Worm (Caenorhabditis elegans) whole organism, midembryonic: ENCODE measurements around the gene F57C7.4.

ENCODE experiments used
- T22C8.4 ChIP-seq: fragments of 200-800 bp; sonication (Bioruptor generic); IDR thresholded peaks from 2 replicates; pipeline ENCODE4 v1.3.6; 2022; ENCODE audit warnings: missing genetic modification characterization, missing compliant biosample characterization
- cog-1 ChIP-seq: sonication (generic microtip); optimal IDR thresholded peaks from 2 replicates; lab custom pipeline; 2016; ENCODE audit warnings: missing genetic modification characterization, missing compliant biosample characterization
- flt-1 ChIP-seq: fragments of 200-800 bp; sonication (Bioruptor generic); IDR thresholded peaks from 2 replicates; pipeline ENCODE4 v1.3.6; 2022; ENCODE audit warnings: missing genetic modification characterization, missing compliant biosample characterization
- klf-2 ChIP-seq: fragments of 200-800 bp; sonication (Bioruptor generic); conservative IDR thresholded peaks from 2 replicates; pipeline ENCODE4 v1.3.6; 2022; ENCODE audit warnings: missing genetic modification reagents, missing genetic modification characterization, missing compliant biosample characterization
- med-1 ChIP-seq: sonication (generic microtip); optimal IDR thresholded peaks from 2 replicates; lab custom pipeline; 2017; ENCODE audit warnings: missing genetic modification characterization, mild to moderate bottlenecking, missing compliant biosample characterization, antibody characterized with exemption, missing genetic modification reagents; ENCODE audit not compliant: insufficient read depth
- ref-1 ChIP-seq: fragments of 200-800 bp; sonication (Bioruptor generic); conservative IDR thresholded peaks from 2 replicates; pipeline ENCODE4 v1.3.6; 2022; ENCODE audit warnings: missing genetic modification reagents, missing genetic modification characterization, missing compliant biosample characterization
- tab-1 ChIP-seq: fragments of 200-800 bp; sonication (Bioruptor generic); IDR thresholded peaks from 2 replicates; pipeline ENCODE4 v1.3.6; 2022; ENCODE audit warnings: missing genetic modification characterization, missing compliant biosample characterization
- ztf-23 ChIP-seq: fragments of 200-800 bp; sonication (Bioruptor generic); IDR thresholded peaks from 2 replicates; pipeline ENCODE4 v1.3.6; 2022; ENCODE audit warnings: missing genetic modification reagents, missing genetic modification characterization, missing compliant biosample characterization
- ztf-29 ChIP-seq: fragments of 200-800 bp; sonication (Bioruptor generic); IDR thresholded peaks from 2 replicates; pipeline ENCODE4 v1.3.6; 2022; ENCODE audit warnings: missing genetic modification reagents, missing genetic modification characterization, missing compliant biosample characterization

F57C7.4 gene

DNA sequence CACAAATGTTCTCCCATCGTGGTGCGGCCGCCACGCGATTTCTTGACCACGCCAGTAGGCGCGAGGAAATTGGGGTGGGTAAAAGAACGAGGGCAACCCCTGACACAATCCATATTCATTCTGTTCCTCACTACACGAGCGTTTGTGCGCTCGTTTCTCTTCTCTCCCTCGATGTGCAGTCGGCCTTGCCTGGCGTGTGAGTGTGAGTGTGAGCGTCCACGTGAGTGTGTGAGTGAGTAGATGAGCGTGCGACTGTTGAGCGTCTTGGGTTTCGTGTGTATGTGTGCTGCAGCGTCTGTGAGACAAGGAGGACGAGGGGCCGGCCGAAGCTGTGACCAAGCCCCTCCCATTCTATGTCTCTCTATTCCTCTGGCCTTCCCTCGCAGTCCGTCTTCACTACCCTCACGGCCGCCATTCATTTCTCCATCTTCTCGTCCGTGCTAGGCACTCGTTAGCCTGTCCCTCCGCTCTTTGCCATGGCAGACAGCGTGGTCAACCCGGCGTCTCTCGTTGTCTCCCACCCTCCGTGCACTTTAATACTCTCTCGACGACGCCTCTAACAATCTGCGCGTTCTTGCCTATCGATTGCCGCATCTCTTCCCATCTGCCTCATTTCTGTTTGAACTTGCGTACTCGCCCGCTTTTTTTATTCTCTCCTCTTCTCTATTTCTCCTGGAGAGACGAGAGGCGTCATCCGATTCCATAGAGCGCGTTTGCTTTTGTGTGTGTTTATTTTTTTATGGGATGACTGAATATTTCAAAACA is 20.8 kb downstream of the F57C7.4 start:
- TF ChIP-seq med-1 (GFP tag; lab: Kevin White, UChicago): peak; percentile 11
- no peak for TF ChIP-seq klf-2 (GFP tag; lab: Robert Waterston, UW)
- TF ChIP-seq flt-1 (GFP tag; lab: Robert Waterston, UW): no peak
- peak; percentile 92 for TF ChIP-seq ztf-29 (GFP tag; lab: Robert Waterston, UW)
- peak; percentile 56 for TF ChIP-seq ztf-23
- TF ChIP-seq cog-1 (tag; lab: Kevin White, UChicago): peak; percentile 93
- peak; percentile 41; the same call in 1 of the 2 replicates for TF ChIP-seq ref-1 (GFP tag; lab: Robert Waterston, UW)
- peak; percentile 67; the same call in 1 of the 2 replicates for TF ChIP-seq tab-1 (GFP tag; lab: Robert Waterston, UW)
- TF ChIP-seq T22C8.4: peak; percentile 97

DNA sequence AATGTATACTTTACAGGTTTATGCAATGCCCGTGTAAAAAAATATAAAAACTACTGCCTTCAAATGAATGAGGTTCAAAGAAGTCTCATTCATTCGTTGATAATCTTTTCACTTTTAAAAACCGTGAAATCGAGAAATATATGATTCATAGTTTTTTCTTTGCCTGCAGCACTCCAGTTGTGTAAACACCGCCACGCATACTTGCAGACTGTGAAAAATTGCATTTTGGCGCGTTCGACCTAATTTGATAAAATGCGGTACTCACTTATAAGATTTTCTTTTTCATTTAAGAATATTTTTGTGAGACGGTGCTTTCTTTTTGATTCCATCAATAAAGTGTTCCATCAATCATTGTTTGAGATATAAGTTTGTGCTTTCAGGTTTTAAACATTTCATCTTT is 22.6 kb downstream of the F57C7.4 start:
- TF ChIP-seq ztf-23: no peak
- TF ChIP-seq tab-1 (GFP tag; lab: Robert Waterston, UW): no peak
- TF ChIP-seq ztf-29 (GFP tag; lab: Robert Waterston, UW): no peak
- TF ChIP-seq klf-2 (GFP tag; lab: Robert Waterston, UW): no peak
- TF ChIP-seq flt-1 (GFP tag; lab: Robert Waterston, UW): no peak
- no peak for TF ChIP-seq ref-1 (GFP tag; lab: Robert Waterston, UW)
- no peak for TF ChIP-seq cog-1 (tag; lab: Kevin White, UChicago)
- no peak for TF ChIP-seq med-1 (GFP tag; lab: Kevin White, UChicago)
- no peak for TF ChIP-seq T22C8.4

DNA sequence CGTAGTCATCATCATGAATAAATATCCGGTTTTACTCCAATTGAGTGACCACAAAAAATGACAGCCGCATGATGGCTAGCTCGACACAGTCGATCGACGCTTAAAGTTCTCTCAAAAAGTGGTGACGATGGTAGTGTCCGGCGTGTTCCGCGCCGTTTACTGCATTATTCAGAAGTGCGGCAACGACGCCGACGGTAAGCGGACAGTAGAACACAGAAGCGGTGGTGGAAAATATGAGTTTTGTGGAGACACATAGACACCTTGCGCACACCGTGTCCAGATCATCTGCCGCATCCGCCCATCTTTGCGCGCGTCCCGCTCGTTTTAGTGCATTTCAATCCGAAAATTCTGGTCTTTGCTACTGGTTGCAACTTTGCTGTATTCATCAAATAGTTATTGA is 30.2 kb downstream of the F57C7.4 start, which contains the start of gene F59F5.7:
Gene F59F5.7, plus strand, starts transcription at position 301 of the 400 bp plus-strand sequence.
- no peak for TF ChIP-seq tab-1 (GFP tag; lab: Robert Waterston, UW)
- no peak for TF ChIP-seq ref-1 (GFP tag; lab: Robert Waterston, UW)
- no peak for TF ChIP-seq med-1 (GFP tag; lab: Kevin White, UChicago)
- no peak for TF ChIP-seq cog-1 (tag; lab: Kevin White, UChicago)
- no peak for TF ChIP-seq ztf-23
- no peak for TF ChIP-seq T22C8.4

DNA sequence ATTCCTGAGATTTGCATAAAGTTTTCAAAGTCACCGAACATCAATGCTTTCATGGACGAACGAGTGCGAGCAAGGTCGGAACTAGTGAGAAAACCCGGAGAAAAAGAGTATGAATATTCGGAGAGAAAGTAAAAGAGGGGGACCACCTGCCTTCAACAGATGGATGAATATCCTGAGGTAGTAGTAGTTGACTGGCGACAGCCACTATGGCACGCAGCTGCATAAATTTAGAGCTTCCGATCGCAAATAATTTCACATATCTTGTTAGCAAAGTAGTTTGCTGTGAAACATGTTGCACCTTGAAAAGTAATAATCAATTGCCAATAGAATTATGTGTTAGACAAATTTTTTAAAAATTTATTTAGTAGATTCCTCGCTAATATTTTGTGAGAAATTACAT is 32.6 kb downstream of the F57C7.4 start:
- TF ChIP-seq med-1 (GFP tag; lab: Kevin White, UChicago): no peak
- TF ChIP-seq flt-1 (GFP tag; lab: Robert Waterston, UW): no peak

DNA sequence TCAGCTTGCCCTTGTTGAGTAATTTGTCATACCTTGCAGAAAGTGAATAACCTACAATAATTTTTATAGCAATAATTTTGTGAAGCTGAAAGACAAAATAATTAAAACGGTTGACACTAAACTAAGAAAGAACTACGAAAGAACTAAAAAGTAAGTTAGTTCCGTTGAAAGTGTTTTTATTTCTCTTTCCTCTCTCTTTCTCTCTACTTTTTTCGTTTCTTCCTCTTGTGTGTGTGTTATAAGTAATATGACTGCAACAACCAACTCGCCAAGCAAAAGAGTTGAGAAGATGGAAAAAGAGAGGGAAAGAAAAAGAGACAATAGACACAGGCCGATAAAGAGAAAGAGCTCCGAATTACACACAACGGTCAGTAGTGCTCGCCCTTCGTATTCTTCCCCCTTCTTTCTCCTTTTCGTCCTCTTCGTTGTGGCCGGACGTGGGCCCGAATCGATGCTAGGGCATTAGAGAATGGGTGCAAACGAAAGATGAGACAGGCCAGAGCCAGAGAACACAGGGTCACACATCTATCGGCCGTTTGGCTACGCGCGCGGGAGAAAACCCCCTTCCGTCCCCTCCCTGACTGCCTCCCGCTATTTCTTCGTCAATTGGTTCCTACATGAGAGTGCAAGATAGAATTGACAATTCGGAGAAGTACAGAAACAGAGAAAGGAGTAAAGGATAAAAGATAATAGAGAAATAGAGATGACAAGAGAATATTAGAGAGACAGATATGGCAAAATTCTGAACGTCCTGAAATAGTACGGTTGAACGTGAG is 34.0 kb downstream of the F57C7.4 start, which contains the start of gene syd-2:
Gene syd-2, minus strand, starts transcription at position 51 of the 776 bp plus-strand sequence.
- peak; percentile 26; the same call in 1 of the 2 replicates for TF ChIP-seq tab-1 (GFP tag; lab: Robert Waterston, UW)
- TF ChIP-seq ztf-23: peak; percentile 79
- TF ChIP-seq flt-1 (GFP tag; lab: Robert Waterston, UW): peak; percentile 69
- peak; percentile 65 for TF ChIP-seq T22C8.4
- no peak for TF ChIP-seq ztf-29 (GFP tag; lab: Robert Waterston, UW)
- peak; percentile 85 for TF ChIP-seq cog-1 (tag; lab: Kevin White, UChicago)
- TF ChIP-seq ref-1 (GFP tag; lab: Robert Waterston, UW): no peak
- TF ChIP-seq med-1 (GFP tag; lab: Kevin White, UChicago): no peak
- no peak for TF ChIP-seq klf-2 (GFP tag; lab: Robert Waterston, UW)

DNA sequence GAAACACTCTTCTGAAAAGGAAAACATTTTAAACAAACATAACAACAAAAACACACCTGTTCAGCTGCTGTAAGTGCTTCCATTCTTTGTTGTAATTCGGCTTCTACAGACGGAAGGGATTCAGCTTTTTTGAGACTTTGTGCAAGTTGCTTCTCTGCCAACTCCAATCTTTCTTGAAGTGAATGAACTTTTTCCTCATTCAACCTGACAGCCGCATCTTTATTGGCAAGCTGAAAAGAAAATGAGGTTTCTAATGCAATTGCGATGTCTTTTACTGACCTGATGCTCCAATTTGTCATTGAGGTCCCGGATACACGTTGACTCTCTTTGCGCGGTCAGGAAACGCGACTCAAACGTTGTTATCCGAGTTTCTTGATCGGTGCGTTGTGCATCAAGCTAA is 36.3 kb downstream of the F57C7.4 start:
- TF ChIP-seq flt-1 (GFP tag; lab: Robert Waterston, UW) (no peak), tab-1 (GFP tag; lab: Robert Waterston, UW) (no peak), med-1 (GFP tag; lab: Kevin White, UChicago) (no peak), T22C8.4 (no peak), ref-1 (GFP tag; lab: Robert Waterston, UW) (no peak), klf-2 (GFP tag; lab: Robert Waterston, UW) (no peak), ztf-23 (no peak), ztf-29 (GFP tag; lab: Robert Waterston, UW) (no peak), cog-1 (tag; lab: Kevin White, UChicago) (no peak)

DNA sequence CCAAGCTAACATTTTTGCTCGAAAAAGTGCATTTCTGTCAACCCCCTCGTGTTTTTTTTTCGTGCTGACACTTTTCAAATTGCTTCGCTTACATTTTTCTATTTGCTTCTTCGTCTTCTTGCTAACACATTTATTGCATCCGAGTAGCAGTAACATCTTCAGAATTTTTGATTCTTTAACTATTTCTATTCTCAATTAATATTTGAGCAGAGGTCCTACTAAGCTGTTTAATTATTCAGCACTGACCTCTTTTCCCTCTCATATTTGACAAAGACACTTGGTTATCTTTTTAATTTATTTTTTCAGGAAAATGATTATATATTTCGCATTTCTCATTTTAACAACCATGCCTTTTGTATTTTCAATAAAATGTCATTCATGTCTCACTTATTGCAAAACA is 43.6 kb downstream of the F57C7.4 start, which contains the start of gene F59F5.5:
Gene F59F5.5, plus strand, starts transcription at position 301 of the 400 bp plus-strand sequence.
- no peak for TF ChIP-seq ztf-29 (GFP tag; lab: Robert Waterston, UW)
- TF ChIP-seq tab-1 (GFP tag; lab: Robert Waterston, UW): no peak
- no peak for TF ChIP-seq ztf-23
- TF ChIP-seq klf-2 (GFP tag; lab: Robert Waterston, UW): no peak
- no peak for TF ChIP-seq ref-1 (GFP tag; lab: Robert Waterston, UW)
- TF ChIP-seq med-1 (GFP tag; lab: Kevin White, UChicago): no peak
- TF ChIP-seq flt-1 (GFP tag; lab: Robert Waterston, UW): no peak
- no peak for TF ChIP-seq T22C8.4
- TF ChIP-seq cog-1 (tag; lab: Kevin White, UChicago): no peak

DNA sequence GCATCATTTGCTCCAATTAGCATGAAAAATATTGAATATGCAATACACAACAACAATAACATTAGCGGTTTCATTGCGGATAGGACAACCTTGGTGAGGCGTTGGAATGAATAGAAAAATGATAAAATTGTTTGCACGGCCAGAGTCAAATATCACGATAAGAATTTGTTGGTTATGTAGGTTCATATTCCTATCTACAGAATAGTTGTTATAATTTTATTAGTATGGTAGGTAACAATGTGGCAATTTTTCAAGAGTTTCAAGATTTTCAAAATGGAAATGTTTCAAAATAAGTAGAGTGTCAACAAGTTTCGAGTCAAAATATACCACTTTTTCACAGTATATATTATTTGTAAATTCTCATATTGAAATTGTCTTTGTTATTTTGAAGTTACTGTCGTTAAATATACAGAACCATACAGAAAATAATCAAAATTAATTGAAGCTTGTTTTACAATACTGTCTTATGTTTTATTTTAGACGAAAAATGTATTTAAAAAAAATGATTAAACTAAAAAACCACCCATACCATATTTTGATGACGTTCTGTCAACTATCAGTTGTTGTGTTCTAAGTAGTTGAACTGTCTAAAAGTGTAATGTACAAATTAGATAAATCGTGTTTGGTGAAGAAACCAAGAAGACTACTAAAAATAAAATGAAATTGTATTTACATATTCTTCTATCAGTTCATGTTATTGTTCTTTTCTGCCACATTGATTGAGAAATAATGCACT is 46.9 kb downstream of the F57C7.4 start, which contains the start of the genes F59F5.3 and F59F5.4:
Gene F59F5.3, minus strand, starts transcription at position 101 of the 736 bp plus-strand sequence.
Gene F59F5.4, plus strand, starts transcription at position 686 of the 736 bp plus-strand sequence.
- TF ChIP-seq cog-1 (tag; lab: Kevin White, UChicago) (no peak), ztf-23 (no peak), flt-1 (GFP tag; lab: Robert Waterston, UW) (no peak)
